Worm (Caenorhabditis elegans) whole organism, dauer: ENCODE measurements around the gene clec-142.

ENCODE experiments used
- unc-62 ChIP-seq: sonication (generic microtip); optimal IDR thresholded peaks from 2 replicates; lab custom pipeline; 2017; ENCODE audit warnings: missing biosample characterization, missing genetic modification reagents, missing genetic modification characterization

Gene clec-142

ce11 chrII:8278415-8278814, at the start of gene clec-142, which contains the start of gene mrpl-10:
Gene clec-142, plus strand, starts transcription at chrII:8278678.
Gene mrpl-10, minus strand, starts transcription at chrII:8278515.
- no peak for TF ChIP-seq unc-62 (GFP tag; lab: Kevin White, UChicago)

ce11 chrII:8230976-8231375, 47.5 kb upstream of the clec-142 start, which contains the start of gene M110.9:
Gene M110.9, plus strand, starts transcription at chrII:8231276.
- no peak for TF ChIP-seq unc-62 (GFP tag; lab: Kevin White, UChicago)

- TF ChIP-seq unc-62 (GFP tag; lab: Kevin White, UChicago) = no peak
These were observed 46.0 kb upstream of the clec-142 start, which contains the start of gene M110.7 for ce11 chrII:8232489-8232888. Gene M110.7, plus strand, starts transcription at chrII:8232789.

- TF ChIP-seq unc-62 (GFP tag; lab: Kevin White, UChicago) = no peak
These were observed 40.3 kb upstream of the clec-142 start, which contains the start of gene nlp-5 for ce11 chrII:8238155-8238554. Gene nlp-5, plus strand, starts transcription at chrII:8238455.

ce11 chrII:8246476-8246875, 32.0 kb upstream of the clec-142 start, which contains the start of gene F35C11.3:
Gene F35C11.3, plus strand, starts transcription at chrII:8246776.
- TF ChIP-seq unc-62 (GFP tag; lab: Kevin White, UChicago) = no peak

ce11 chrII:8248745-8249144, 29.7 kb upstream of the clec-142 start, which contains the start of the genes F35C11.2 and F35C11.4:
Gene F35C11.2, minus strand, starts transcription at chrII:8248834.
Gene F35C11.4, plus strand, starts transcription at chrII:8249004.
- TF ChIP-seq unc-62 (GFP tag; lab: Kevin White, UChicago) = no peak

- TF ChIP-seq unc-62 (GFP tag; lab: Kevin White, UChicago) = no peak
These were observed 28.8 kb upstream of the clec-142 start for ce11 chrII:8249710-8250109.

ce11 chrII:8253160-8253793, 25.2 kb upstream of the clec-142 start, which contains the start of gene F35C11.5:
Gene F35C11.5, plus strand, starts transcription at chrII:8253743.
- no peak for TF ChIP-seq unc-62 (GFP tag; lab: Kevin White, UChicago)

- TF ChIP-seq unc-62 (GFP tag; lab: Kevin White, UChicago) = no peak
These were observed 22.5 kb upstream of the clec-142 start, which contains the start of gene F35C11.7 for ce11 chrII:8256013-8256412. Gene F35C11.7, plus strand, starts transcription at chrII:8256313.

- TF ChIP-seq unc-62 (GFP tag; lab: Kevin White, UChicago) = no peak
These were observed 19.4 kb upstream of the clec-142 start, which contains the start of gene F35C11.6 for ce11 chrII:8259038-8259437. Gene F35C11.6, minus strand, starts transcription at chrII:8259138.

- TF ChIP-seq unc-62 (GFP tag; lab: Kevin White, UChicago) = no peak
These were observed 18.8 kb upstream of the clec-142 start for ce11 chrII:8259674-8260073.

- no peak for TF ChIP-seq unc-62 (GFP tag; lab: Kevin White, UChicago)
These were observed 14.9 kb upstream of the clec-142 start for ce11 chrII:8263562-8263961.

- TF ChIP-seq unc-62 (GFP tag; lab: Kevin White, UChicago) = no peak
These were observed 13.9 kb upstream of the clec-142 start, which contains the start of gene srdh-1 for ce11 chrII:8264619-8265018. Gene srdh-1, plus strand, starts transcription at chrII:8264661.

ce11 chrII:8266559-8266958, 11.9 kb upstream of the clec-142 start:
- no peak for TF ChIP-seq unc-62 (GFP tag; lab: Kevin White, UChicago)

- TF ChIP-seq unc-62 (GFP tag; lab: Kevin White, UChicago) = no peak
These were observed 10.8 kb upstream of the clec-142 start for ce11 chrII:8267679-8268078.

ce11 chrII:8269351-8269750, 9.1 kb upstream of the clec-142 start, which contains the start of gene K01C8.2:
Gene K01C8.2, minus strand, starts transcription at chrII:8269451.
- no peak for TF ChIP-seq unc-62 (GFP tag; lab: Kevin White, UChicago)
